Fruit fly (Drosophila melanogaster): ENCODE data around the gene CG13054.

DNA sequence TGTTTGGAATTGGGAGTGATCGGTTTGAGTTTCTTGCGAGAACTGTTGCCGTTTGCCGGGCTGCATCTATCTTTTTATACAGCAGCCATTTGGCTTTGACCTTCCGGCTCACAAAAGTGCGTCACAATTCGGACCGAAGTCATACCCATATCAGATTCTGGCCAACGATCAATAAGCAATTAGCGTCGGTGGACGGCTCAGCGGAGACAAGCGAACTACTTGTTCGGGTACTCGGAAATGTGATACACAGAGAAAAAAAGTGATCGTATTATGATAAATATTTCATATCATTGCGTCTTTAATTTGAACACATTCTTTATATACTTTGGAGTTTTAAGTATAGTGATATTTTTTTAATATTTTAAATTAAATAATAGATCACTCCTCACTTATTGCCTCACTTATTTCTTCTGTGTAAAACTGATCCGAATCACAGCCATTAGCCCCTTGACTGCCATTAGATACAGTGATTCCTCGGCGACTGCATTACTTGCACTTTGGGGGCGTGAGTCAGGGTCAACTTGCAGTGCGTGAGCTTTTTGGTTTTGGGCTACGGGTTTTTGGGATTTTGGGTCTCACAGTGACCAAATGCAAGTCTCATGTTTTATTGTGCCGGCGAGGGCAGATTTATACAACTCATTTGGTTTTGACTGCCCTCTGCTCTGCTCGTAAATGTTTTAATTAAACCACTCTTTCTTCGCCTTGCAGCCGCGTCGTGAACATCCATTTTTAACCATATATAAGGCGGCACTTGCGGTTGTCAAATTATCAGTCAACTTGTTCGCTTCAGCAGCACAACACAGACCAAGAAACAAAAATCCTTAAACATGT lies 49.0 kb upstream of the CG13054 start, which contains the start of the genes CG13043 and CG13063:
- TF ChIP-seq tai (GFP tag; optimal IDR thresholded peaks at IDR 0.05) = no peak
- TF ChIP-seq psq (GFP tag; optimal IDR thresholded peaks at IDR 0.05) = no peak
- no peak for TF ChIP-seq Myc (optimal IDR thresholded peaks at IDR 0.05)
- no peak for TF ChIP-seq Dif (GFP tag; optimal IDR thresholded peaks at IDR 0.05; ENCODE audit: partially characterized antibody)
- TF ChIP-seq brk (GFP tag; optimal IDR thresholded peaks at IDR 0.05) = no peak
- TF ChIP-seq pan (optimal IDR thresholded peaks at IDR 0.05) = no peak
- no peak for TF ChIP-seq OdsH (GFP tag; optimal IDR thresholded peaks at IDR 0.05)
- no peak for TF ChIP-seq dl (GFP tag; optimal IDR thresholded peaks at IDR 0.05; ENCODE audit: insufficient read depth in 1 of 2, partially characterized antibody in 2 of 2)
- TF ChIP-seq N (GFP tag; optimal IDR thresholded peaks at IDR 0.05) = no peak
- TF ChIP-seq Rel (GFP tag; optimal IDR thresholded peaks at IDR 0.05) = no peak
- TF ChIP-seq Rel (tag; optimal IDR thresholded peaks at IDR 0.05) = no peak

All from whole organism, wandering third instar larva.